Fruit fly (Drosophila melanogaster) whole organism, pupa: ENCODE results near the gene CG46427.

Experiments used
- CG34367 ChIP-seq: fragments of 200-800 bp; sonication (Bioruptor generic); optimal IDR thresholded peaks from 2 replicates; lab custom pipeline; 2018; ENCODE audit warnings: missing biosample characterization, mild to moderate bottlenecking, missing genetic modification characterization
- CG8301 ChIP-seq: fragments of 200-800 bp; sonication (Bioruptor generic); optimal IDR thresholded peaks from 2 replicates; lab custom pipeline; 2018; ENCODE audit warnings: missing biosample characterization, mild to moderate bottlenecking, missing genetic modification characterization
- D1 ChIP-seq: fragments of 200-800 bp; sonication (Bioruptor generic); optimal IDR thresholded peaks from 2 replicates; lab custom pipeline; 2018; ENCODE audit warnings: missing biosample characterization, mild to moderate bottlenecking, missing genetic modification characterization, moderate library complexity
- Pif1A ChIP-seq: fragments of 200-800 bp; sonication (Bioruptor generic); optimal IDR thresholded peaks from 3 replicates; lab custom pipeline; 2016; ENCODE audit warnings: missing biosample characterization, missing genetic modification characterization

dm6 chr3R:12398054-12398453 is 40.9 kb downstream of the CG46427 start:
- TF ChIP-seq CG34367 (no peak), CG8301 (tag; lab: Kevin White, UChicago) (no peak), Pif1A (no peak), D1 (no peak)
